Worm (Caenorhabditis elegans) whole organism, L2 larva: Measurements from ENCODE around the gene T05C12.1.

ENCODE experiments used
- R02D3.7 ChIP-seq: fragments of 150-350 bp; optimal IDR thresholded peaks from 2 replicates; lab custom pipeline; 2014; ENCODE audit warnings: missing biosample characterization, missing genetic modification characterization
- alr-1 ChIP-seq: fragments of 150-350 bp; optimal IDR thresholded peaks from 2 replicates; lab custom pipeline; 2014; ENCODE audit warnings: missing biosample characterization, missing genetic modification characterization
- blmp-1 ChIP-seq: sonication (generic microtip); optimal IDR thresholded peaks from 2 replicates; lab custom pipeline; 2017; ENCODE audit warnings: missing genetic modification characterization, mild to moderate bottlenecking, missing compliant biosample characterization, antibody characterized with exemption, moderate library complexity; ENCODE audit not compliant: insufficient read depth
- ceh-16 ChIP-seq: fragments of 150-350 bp; optimal IDR thresholded peaks from 2 replicates; lab custom pipeline; 2014; ENCODE audit warnings: missing biosample characterization, missing genetic modification characterization
- ceh-82 ChIP-seq: fragments of 150-350 bp; optimal IDR thresholded peaks from 2 replicates; lab custom pipeline; 2014; ENCODE audit warnings: missing biosample characterization, missing genetic modification characterization
- egl-27 ChIP-seq: sonication (generic microtip); optimal IDR thresholded peaks from 3 replicates; lab custom pipeline; 2017; ENCODE audit warnings: missing biosample characterization, missing genetic modification reagents, missing genetic modification characterization
- fos-1 ChIP-seq: fragments of 150-350 bp; optimal IDR thresholded peaks from 2 replicates; lab custom pipeline; 2014; ENCODE audit warnings: missing biosample characterization, missing genetic modification characterization
- lin-39 ChIP-seq: fragments of 150-350 bp; optimal IDR thresholded peaks from 2 replicates; lab custom pipeline; 2014; ENCODE audit warnings: missing biosample characterization, missing genetic modification reagents, missing genetic modification characterization
- mdl-1 ChIP-seq, 2 experiments: fragments of 150-350 bp in 1 of 2; sonication (generic microtip) in 1 of 2; optimal IDR thresholded peaks; 2 replicates each; lab custom pipeline; 2017; ENCODE audit warnings: missing biosample characterization in 2 of 2, missing genetic modification characterization in 2 of 2
- nhr-12 ChIP-seq: fragments of 150-350 bp; optimal IDR thresholded peaks from 2 replicates; lab custom pipeline; 2014; ENCODE audit warnings: missing biosample characterization, missing genetic modification characterization
- nhr-129 ChIP-seq: fragments of 150-350 bp; optimal IDR thresholded peaks from 2 replicates; lab custom pipeline; 2014; ENCODE audit warnings: missing biosample characterization, missing genetic modification characterization
- nhr-6 ChIP-seq: fragments of 150-350 bp; optimal IDR thresholded peaks from 2 replicates; lab custom pipeline; 2014; ENCODE audit warnings: missing biosample characterization, missing genetic modification characterization
- nhr-77 ChIP-seq: fragments of 150-350 bp; optimal IDR thresholded peaks from 2 replicates; lab custom pipeline; 2014; ENCODE audit warnings: missing biosample characterization, missing genetic modification characterization
- unc-62 ChIP-seq: fragments of 150-350 bp; optimal IDR thresholded peaks from 2 replicates; lab custom pipeline; 2014; ENCODE audit warnings: missing biosample characterization, missing genetic modification reagents, missing genetic modification characterization

- no peak for TF ChIP-seq unc-62 (GFP tag; lab: Kevin White, UChicago)
- TF ChIP-seq nhr-12 (tag; lab: Kevin White, UChicago): no peak
- TF ChIP-seq nhr-6 (tag; lab: Kevin White, UChicago): no peak
- no peak for TF ChIP-seq R02D3.7 (tag; lab: Kevin White, UChicago)
- TF ChIP-seq egl-27 (tag; lab: Kevin White, UChicago): no peak
- TF ChIP-seq alr-1 (tag; lab: Kevin White, UChicago): no peak
- TF ChIP-seq mdl-1 (tag; optimal IDR thresholded peaks at IDR 0.05; lab: Kevin White, UChicago): no peak
- TF ChIP-seq nhr-129 (tag; lab: Kevin White, UChicago): no peak
- TF ChIP-seq ceh-16 (tag; lab: Kevin White, UChicago): no peak
- TF ChIP-seq blmp-1 (tag; lab: Kevin White, UChicago): no peak
- no peak for TF ChIP-seq fos-1
- no peak for TF ChIP-seq lin-39 (tag; lab: Kevin White, UChicago)
- TF ChIP-seq ceh-82 (tag; lab: Kevin White, UChicago): no peak
- no peak for TF ChIP-seq nhr-77 (tag; lab: Kevin White, UChicago)
Measured at ce11 chrII:8178614-8179013, 5.1 kb downstream of the T05C12.1 start.
